Fruit fly (Drosophila melanogaster): ENCODE measurements around the gene Surf6.

Surf6 gene

dm6 chr3R:19875118-19875887, 29.4 kb downstream of the Surf6 start, which contains the start of gene Mrp5 (continued):
- no peak for TF ChIP-seq CG7928 (GFP tag; optimal IDR thresholded peaks at IDR 0.05)
- TF ChIP-seq CG31441 (GFP tag; IDR thresholded peaks at IDR 0.05): peak; percentile 39
- peak; percentile 68 for TF ChIP-seq Kr (GFP tag; optimal IDR thresholded peaks at IDR 0.05)
- TF ChIP-seq abd-A (tag; optimal IDR thresholded peaks at IDR 0.05): no peak
- TF ChIP-seq CG12769 (tag; optimal IDR thresholded peaks at IDR 0.05): peak; percentile 28

DNA sequence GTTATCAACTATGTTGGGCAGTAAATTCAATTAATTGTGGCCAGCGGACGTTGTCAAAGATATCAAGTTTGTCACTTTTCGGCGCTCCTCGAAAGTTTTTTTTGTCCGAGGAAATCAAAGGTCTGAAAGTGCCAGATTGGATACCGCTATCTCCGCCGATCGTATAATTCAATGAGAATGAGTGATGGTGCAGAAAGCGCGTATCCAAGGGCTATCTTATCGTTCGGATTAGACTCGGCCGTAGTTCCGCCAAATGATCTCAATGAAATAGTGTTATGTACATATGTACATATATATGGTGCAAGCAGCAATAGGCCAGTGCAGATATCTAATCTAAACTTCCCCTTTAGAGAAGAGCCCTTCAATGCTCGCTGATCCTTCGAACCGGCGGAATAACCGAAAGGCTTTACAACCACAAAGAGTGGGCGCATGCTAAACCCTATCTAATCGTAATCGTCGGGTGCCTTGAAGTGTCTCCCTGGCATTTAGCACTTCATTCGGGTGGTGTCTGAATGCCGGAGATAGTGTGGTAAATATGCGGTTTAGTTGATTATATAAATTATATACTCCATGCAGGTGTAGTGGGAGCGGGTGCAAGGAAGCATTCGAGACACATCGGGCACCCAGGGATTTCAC, 31.4 kb downstream of the Surf6 start:
- TF ChIP-seq vvl (GFP tag; IDR thresholded peaks at IDR 0.05) (no peak), ash1 (GFP tag; optimal IDR thresholded peaks at IDR 0.05) (no peak), Atf3 (GFP tag; optimal IDR thresholded peaks at IDR 0.05) (no peak), Pdp1 (GFP tag; optimal IDR thresholded peaks at IDR 0.05) (peak in 1 of 2 experiments; percentile 11), Dbx (GFP tag; IDR thresholded peaks at IDR 0.05) (no peak), dimm (GFP tag; IDR thresholded peaks at IDR 0.05) (no peak), fd64A (GFP tag; optimal IDR thresholded peaks at IDR 0.05) (no peak), H15 (GFP tag; IDR thresholded peaks at IDR 0.05) (no peak), CG13296 (GFP tag; optimal IDR thresholded peaks at IDR 0.05) (peak; percentile 49), CG6654 (GFP tag; optimal IDR thresholded peaks at IDR 0.05) (no peak), Hr78 (GFP tag; optimal IDR thresholded peaks at IDR 0.05) (no peak), CG5953 (GFP tag; IDR thresholded peaks at IDR 0.05) (no peak), mirr (GFP tag; optimal IDR thresholded peaks at IDR 0.05) (peak; percentile 55), pnt (GFP tag; optimal IDR thresholded peaks at IDR 0.05) (no peak), Fer1 (GFP tag; optimal IDR thresholded peaks at IDR 0.05) (peak; percentile 56), grn (GFP tag; optimal IDR thresholded peaks at IDR 0.05) (peak; percentile 29), CG4730 (GFP tag; IDR thresholded peaks at IDR 0.05) (no peak), CG17568 (GFP tag; optimal IDR thresholded peaks at IDR 0.05) (no peak), Deaf1 (tag; optimal IDR thresholded peaks at IDR 0.05) (peak; percentile 47), CG18476 (GFP tag; optimal IDR thresholded peaks at IDR 0.05) (no peak), NC2β (GFP tag; optimal IDR thresholded peaks at IDR 0.05) (no peak), gro (GFP tag; optimal IDR thresholded peaks at IDR 0.05) (no peak), odd (GFP tag; optimal IDR thresholded peaks at IDR 0.05) (peak; percentile 42), CG32767 (GFP tag; IDR thresholded peaks at IDR 0.05) (no peak), scrt (GFP tag; optimal IDR thresholded peaks at IDR 0.05) (no peak), CoRest (tag; optimal IDR thresholded peaks at IDR 0.05) (no peak), nom (GFP tag; optimal IDR thresholded peaks at IDR 0.05) (no peak), CkIIα-i1 (GFP tag; IDR thresholded peaks at IDR 0.05) (no peak), CG34224 (GFP tag; IDR thresholded peaks at IDR 0.05; ENCODE audit: partially characterized antibody) (no peak), lab (GFP tag; optimal IDR thresholded peaks at IDR 0.05) (peak; percentile 43), YL-1 (GFP tag; optimal IDR thresholded peaks at IDR 0.05) (no peak), hbn (GFP tag; IDR thresholded peaks at IDR 0.05; ENCODE audit: partially characterized antibody) (no peak), CG2202 (tag; optimal IDR thresholded peaks at IDR 0.05) (no peak), CG10543 (GFP tag; optimal IDR thresholded peaks at IDR 0.05) (peak; percentile 13), vnd (GFP tag; IDR thresholded peaks at IDR 0.05; ENCODE audit: partially characterized antibody) (peak; percentile 16; the same call in 1 of the 3 replicates), CG8924 (tag; optimal IDR thresholded peaks at IDR 0.05) (no peak), cas (GFP tag; IDR thresholded peaks at IDR 0.05) (no peak), Bteb2 (GFP tag; optimal IDR thresholded peaks at IDR 0.05) (no peak), tio (GFP tag; optimal IDR thresholded peaks at IDR 0.05) (no peak), exex (tag; optimal IDR thresholded peaks at IDR 0.05) (peak; percentile 76), CG10366 (GFP tag; IDR thresholded peaks at IDR 0.05) (no peak)
